Fruit fly (Drosophila melanogaster) whole organism, embryonic: ENCODE data around the gene ninaB.

Source experiments
- Aef1 ChIP-seq: fragments of 200-800 bp; sonication (Bioruptor generic); IDR thresholded peaks from 3 replicates; pipeline ENCODE4 v1.3.6; 2022; ENCODE audit warnings: missing biosample characterization, missing genetic modification characterization
- Awh ChIP-seq: fragments of 200-800 bp; sonication (Bioruptor generic); IDR thresholded peaks from 2 replicates; pipeline ENCODE4, ENCODE4 v1.3.6; 2022; ENCODE audit warnings: missing biosample characterization, missing genetic modification characterization
- B-H2 ChIP-seq: fragments of 200-800 bp; sonication (Bioruptor generic); optimal IDR thresholded peaks from 2 replicates; lab custom pipeline; 2018; ENCODE audit warnings: missing biosample characterization, mild to moderate bottlenecking, missing genetic modification characterization
- Bteb2 ChIP-seq: fragments of 200-800 bp; sonication (Bioruptor generic); optimal IDR thresholded peaks from 2 replicates; lab custom pipeline; 2016; ENCODE audit warnings: missing biosample characterization, missing genetic modification characterization
- CG10431 ChIP-seq: fragments of 200-800 bp; sonication (Bioruptor generic); optimal IDR thresholded peaks from 3 replicates; lab custom pipeline; 2018; ENCODE audit warnings: missing biosample characterization, mild to moderate bottlenecking, missing genetic modification characterization
- CG1233 ChIP-seq: fragments of 200-800 bp; sonication (Bioruptor generic); optimal IDR thresholded peaks from 4 replicates; lab custom pipeline; 2018; ENCODE audit warnings: missing biosample characterization, mild to moderate bottlenecking, missing genetic modification characterization
- CG12744 ChIP-seq: fragments of 200-800 bp; sonication (Bioruptor generic); optimal IDR thresholded peaks from 2 replicates; lab custom pipeline; 2016; ENCODE audit warnings: missing biosample characterization, missing genetic modification characterization
- CG12942 ChIP-seq: fragments of 200-800 bp; sonication (Bioruptor generic); optimal IDR thresholded peaks from 3 replicates; lab custom pipeline; 2016; ENCODE audit warnings: missing biosample characterization, missing genetic modification characterization
- CG13424 ChIP-seq: fragments of 200-800 bp; sonication (Bioruptor generic); optimal IDR thresholded peaks from 2 replicates; lab custom pipeline; 2019; ENCODE audit warnings: missing biosample characterization, mild to moderate bottlenecking, missing genetic modification characterization, moderate library complexity
- CG14014 ChIP-seq: fragments of 200-800 bp; sonication (Bioruptor generic); IDR thresholded peaks from 2 replicates; pipeline ENCODE4 v1.3.6; 2022; ENCODE audit warnings: missing biosample characterization, missing genetic modification characterization
- CG16813 ChIP-seq: fragments of 200-800 bp; sonication (Bioruptor generic); IDR thresholded peaks from 3 replicates; pipeline ENCODE4 v1.3.6; 2022; ENCODE audit warnings: missing biosample characterization, missing genetic modification characterization; ENCODE audit not compliant: partially characterized antibody
- CG16863 ChIP-seq: fragments of 200-800 bp; sonication (Bioruptor generic); optimal IDR thresholded peaks from 3 replicates; lab custom pipeline; 2016; ENCODE audit warnings: missing biosample characterization, missing genetic modification characterization
- CG17912 ChIP-seq: fragments of 200-800 bp; sonication (Bioruptor generic); optimal IDR thresholded peaks from 2 replicates; lab custom pipeline; 2018; ENCODE audit warnings: missing biosample characterization, mild to moderate bottlenecking, missing genetic modification characterization
- CG18262 ChIP-seq: fragments of 200-800 bp; optimal IDR thresholded peaks from 3 replicates; lab custom pipeline; 2019; ENCODE audit warnings: missing biosample characterization, mild to moderate bottlenecking, missing genetic modification characterization, moderate library complexity
- CG2120 ChIP-seq: fragments of 200-800 bp; sonication (Bioruptor generic); optimal IDR thresholded peaks from 3 replicates; lab custom pipeline; 2016; ENCODE audit warnings: missing biosample characterization, missing genetic modification characterization
- CG30403 ChIP-seq: fragments of 200-800 bp; sonication (Bioruptor generic); optimal IDR thresholded peaks from 3 replicates; lab custom pipeline; 2016; ENCODE audit warnings: missing biosample characterization, missing genetic modification characterization
- CG30431 ChIP-seq: fragments of 200-800 bp; sonication (Bioruptor generic); optimal IDR thresholded peaks from 2 replicates; lab custom pipeline; 2017; ENCODE audit warnings: missing biosample characterization, missing genetic modification characterization
- CG32532 ChIP-seq: fragments of 200-800 bp; sonication (Bioruptor generic); IDR thresholded peaks from 2 replicates; pipeline ENCODE4 v1.3.6; 2022; ENCODE audit warnings: missing biosample characterization, missing genetic modification characterization
- CG34224 ChIP-seq: fragments of 200-800 bp; sonication (Bioruptor generic); IDR thresholded peaks from 3 replicates; pipeline ENCODE4 v1.3.6; 2022; ENCODE audit warnings: missing biosample characterization, missing genetic modification characterization; ENCODE audit not compliant: partially characterized antibody
- CG4424 ChIP-seq: fragments of 200-800 bp; sonication (Bioruptor generic); optimal IDR thresholded peaks from 3 replicates; lab custom pipeline; 2016; ENCODE audit warnings: missing biosample characterization, missing genetic modification characterization
- CG5245 ChIP-seq: fragments of 200-800 bp; sonication (Bioruptor generic); optimal IDR thresholded peaks from 3 replicates; lab custom pipeline; 2016; ENCODE audit warnings: missing biosample characterization, missing genetic modification characterization
- CG6654 ChIP-seq: fragments of 200-800 bp; sonication (Bioruptor generic); optimal IDR thresholded peaks from 2 replicates; lab custom pipeline; 2017; ENCODE audit warnings: missing biosample characterization, mild to moderate bottlenecking, missing genetic modification characterization
- CG7556 ChIP-seq: fragments of 200-800 bp; sonication (Bioruptor generic); optimal IDR thresholded peaks from 2 replicates; lab custom pipeline; 2017; ENCODE audit warnings: missing biosample characterization, mild to moderate bottlenecking, missing genetic modification characterization
- CG7839 ChIP-seq: fragments of 200-800 bp; sonication (Bioruptor generic); optimal IDR thresholded peaks from 3 replicates; lab custom pipeline; 2018; ENCODE audit warnings: missing biosample characterization, mild to moderate bottlenecking, missing genetic modification characterization, moderate library complexity
- Chrac-16 ChIP-seq: fragments of 200-800 bp; sonication (Bioruptor generic); optimal IDR thresholded peaks from 3 replicates; lab custom pipeline; 2016; ENCODE audit warnings: missing biosample characterization, missing genetic modification characterization
- H15 ChIP-seq: fragments of 200-800 bp; sonication (Bioruptor generic); IDR thresholded peaks from 3 replicates; pipeline ENCODE4 v1.3.6; 2022; ENCODE audit warnings: missing biosample characterization, missing genetic modification characterization
- Hand ChIP-seq: fragments of 200-800 bp; sonication (Bioruptor generic); optimal IDR thresholded peaks from 2 replicates; lab custom pipeline; 2017; ENCODE audit warnings: mild to moderate bottlenecking, missing biosample characterization, missing genetic modification reagents, missing genetic modification characterization
- Hey ChIP-seq: fragments of 200-800 bp; sonication (Bioruptor generic); optimal IDR thresholded peaks from 3 replicates; lab custom pipeline; 2018; ENCODE audit warnings: missing biosample characterization, mild to moderate bottlenecking, missing genetic modification characterization
- Hmx ChIP-seq: fragments of 200-800 bp; sonication (Bioruptor generic); optimal IDR thresholded peaks from 2 replicates; lab custom pipeline; 2016; ENCODE audit warnings: missing biosample characterization, missing genetic modification characterization
- Hsf ChIP-seq: fragments of 200-800 bp; sonication (Bioruptor generic); optimal IDR thresholded peaks from 3 replicates; lab custom pipeline; 2016; ENCODE audit warnings: missing biosample characterization, missing genetic modification characterization
- Neu2 ChIP-seq: fragments of 200-800 bp; sonication (Bioruptor generic); optimal IDR thresholded peaks from 3 replicates; lab custom pipeline; 2016; ENCODE audit warnings: missing biosample characterization, missing genetic modification characterization, borderline replicate concordance
- Nf-YC ChIP-seq: fragments of 200-800 bp; optimal IDR thresholded peaks from 3 replicates; lab custom pipeline; 2019; ENCODE audit warnings: missing biosample characterization, mild to moderate bottlenecking, missing genetic modification characterization, moderate library complexity
- Usf ChIP-seq: fragments of 200-800 bp; sonication (Bioruptor generic); optimal IDR thresholded peaks from 2 replicates; lab custom pipeline; 2017; ENCODE audit warnings: missing genotype, missing biosample characterization, missing genetic modification characterization
- ase ChIP-seq: fragments of 200-800 bp; sonication (Bioruptor generic); IDR thresholded peaks from 3 replicates; pipeline ENCODE4 v1.3.6; 2022; ENCODE audit warnings: missing biosample characterization, missing genetic modification characterization
- crol ChIP-seq: fragments of 200-800 bp; sonication (Bioruptor generic); IDR thresholded peaks from 2 replicates; pipeline ENCODE4 v1.3.6; 2022; ENCODE audit warnings: missing biosample characterization, missing genetic modification characterization
- dpn ChIP-seq, 2 experiments: fragments of 200-800 bp; sonication (Bioruptor generic); optimal IDR thresholded peaks; 3 replicates each; lab custom pipeline; 2016; ENCODE audit warnings: missing biosample characterization in 2 of 2, missing genetic modification characterization in 2 of 2
- fd3F ChIP-seq: fragments of 200-800 bp; sonication (Bioruptor generic); optimal IDR thresholded peaks from 2 replicates; lab custom pipeline; 2018; ENCODE audit warnings: missing biosample characterization, mild to moderate bottlenecking, missing genetic modification characterization, moderate library complexity
- gsb ChIP-seq: fragments of 200-800 bp; sonication (Bioruptor generic); IDR thresholded peaks from 2 replicates; pipeline ENCODE4 v1.3.6; 2022; ENCODE audit warnings: missing biosample characterization, missing genetic modification characterization
- ken ChIP-seq: fragments of 200-800 bp; sonication (Bioruptor generic); IDR thresholded peaks from 3 replicates; pipeline ENCODE4 v1.3.6; 2022; ENCODE audit warnings: missing biosample characterization, missing genetic modification characterization
- kni ChIP-seq: fragments of 200-800 bp; sonication (Bioruptor generic); optimal IDR thresholded peaks from 3 replicates; lab custom pipeline; 2017; ENCODE audit warnings: mild to moderate bottlenecking, missing biosample characterization, missing genetic modification reagents, missing genetic modification characterization
- mirr ChIP-seq: fragments of 200-800 bp; sonication (Bioruptor generic); optimal IDR thresholded peaks from 3 replicates; lab custom pipeline; 2018; ENCODE audit warnings: missing biosample characterization, mild to moderate bottlenecking, missing genetic modification characterization
- pnt ChIP-seq: fragments of 200-800 bp; sonication (Bioruptor generic); optimal IDR thresholded peaks from 3 replicates; lab custom pipeline; 2016; ENCODE audit warnings: missing biosample characterization, missing genetic modification characterization
- rib ChIP-seq: fragments of 200-800 bp; sonication (Bioruptor generic); IDR thresholded peaks from 2 replicates; pipeline ENCODE4 v1.3.6; 2022; ENCODE audit warnings: missing biosample characterization, missing genetic modification characterization
- schlank ChIP-seq: fragments of 200-800 bp; sonication (Bioruptor generic); optimal IDR thresholded peaks from 2 replicates; lab custom pipeline; 2018; ENCODE audit warnings: missing biosample characterization, mild to moderate bottlenecking, missing genetic modification characterization
- sima ChIP-seq: fragments of 200-800 bp; sonication (Bioruptor generic); optimal IDR thresholded peaks from 2 replicates; lab custom pipeline; 2016; ENCODE audit warnings: missing biosample characterization, missing genetic modification characterization
- tin ChIP-seq: fragments of 200-800 bp; sonication (Bioruptor generic); optimal IDR thresholded peaks from 3 replicates; lab custom pipeline; 2016; ENCODE audit warnings: missing biosample characterization, missing genetic modification characterization
- unc-4 ChIP-seq: fragments of 200-800 bp; sonication (Bioruptor generic); IDR thresholded peaks from 2 replicates; pipeline ENCODE4 v1.3.6; 2022; ENCODE audit warnings: missing biosample characterization, missing genetic modification characterization; ENCODE audit not compliant: partially characterized antibody
- zen2 ChIP-seq: fragments of 200-800 bp; sonication (Bioruptor generic); IDR thresholded peaks from 3 replicates; pipeline ENCODE4 v1.3.6; 2022; ENCODE audit warnings: missing biosample characterization, missing genetic modification characterization; ENCODE audit not compliant: partially characterized antibody

Gene ninaB

dm6 chr3R:13686371-13687211 is 13.8 kb upstream of the ninaB start, which contains the start of gene omd (continued):
- peak; percentile 34 for TF ChIP-seq B-H2 (GFP tag; lab: Kevin White, UChicago)
- TF ChIP-seq crol, result peak; percentile 75
- peak; percentile 55; the same call in 1 of the 2 replicates for TF ChIP-seq CG14014
- no peak for TF ChIP-seq CG7839 (tag; lab: Kevin White, UChicago)
- peak; percentile 52; the same call in 1 of the 3 replicates for TF ChIP-seq ken (GFP tag; lab: Robert Waterston, UW)
- TF ChIP-seq Hand (GFP tag; lab: Kevin White, UChicago), result peak; percentile 41
- TF ChIP-seq CG17912 (GFP tag; lab: Kevin White, UChicago), result peak; percentile 56
- TF ChIP-seq CG13424 (tag; lab: Kevin White, UChicago), result peak; percentile 55
- TF ChIP-seq unc-4, result no peak
- TF ChIP-seq zen2 (GFP tag; lab: Robert Waterston, UW), result no peak
- TF ChIP-seq CG32532 (GFP tag; lab: Robert Waterston, UW), result peak; percentile 43
- TF ChIP-seq gsb (GFP tag; lab: Robert Waterston, UW), result peak; percentile 47; the same call in 1 of the 2 replicates
- TF ChIP-seq Hsf (GFP tag; lab: Kevin White, UChicago), result peak; percentile 64
- TF ChIP-seq CG10431 (GFP tag; lab: Kevin White, UChicago), result peak; percentile 82
- TF ChIP-seq Awh (GFP tag; lab: Robert Waterston, UW), result peak; percentile 61; the same call in 1 of the 2 replicates
- TF ChIP-seq CG6654 (GFP tag; lab: Kevin White, UChicago), result peak; percentile 8
- peak; percentile 58 for TF ChIP-seq schlank (tag; lab: Kevin White, UChicago)
- TF ChIP-seq CG7556 (GFP tag; lab: Kevin White, UChicago), result no peak
- TF ChIP-seq CG34224 (GFP tag; lab: Robert Waterston, UW), result no peak
- peak; percentile 53 for TF ChIP-seq CG2120
- TF ChIP-seq Hey (tag; lab: Kevin White, UChicago), result peak; percentile 84
- TF ChIP-seq mirr (GFP tag; lab: Kevin White, UChicago), result peak; percentile 82
- TF ChIP-seq CG18262 (tag; lab: Kevin White, UChicago), result no peak
- 0 out of 3 replicates have a peak, but pooled peaks have one; percentile 14 for TF ChIP-seq CG16813 (GFP tag; lab: Robert Waterston, UW)
- TF ChIP-seq Neu2 (GFP tag; lab: Kevin White, UChicago), result no peak
- TF ChIP-seq Chrac-16 (GFP tag; lab: Kevin White, UChicago), result peak; percentile 23
- peak; percentile 55 for TF ChIP-seq rib (GFP tag; lab: Robert Waterston, UW)
- peak; percentile 32 to 56 for TF ChIP-seq dpn (GFP tag; optimal IDR thresholded peaks at IDR 0.05; lab: Kevin White, UChicago)
- 0 out of 3 replicates have a peak, but pooled peaks have one; percentile 12 for TF ChIP-seq ase (GFP tag; lab: Robert Waterston, UW)
- TF ChIP-seq CG12744 (GFP tag; lab: Kevin White, UChicago), result peak; percentile 14
- no peak for TF ChIP-seq kni
- peak; percentile 44; the same call in 2 of the 3 replicates for TF ChIP-seq Aef1 (GFP tag; lab: Robert Waterston, UW)
- peak; percentile 57 for TF ChIP-seq CG1233
- TF ChIP-seq H15 (GFP tag; lab: Robert Waterston, UW), result 0 out of 3 replicates have a peak, but pooled peaks have one; percentile 23
- TF ChIP-seq Hmx (GFP tag; lab: Kevin White, UChicago), result no peak
- TF ChIP-seq CG12942 (GFP tag; lab: Kevin White, UChicago), result peak; percentile 44
- TF ChIP-seq fd3F (GFP tag; lab: Kevin White, UChicago), result no peak
- peak; percentile 48 for TF ChIP-seq CG30431
- peak; percentile 42 for TF ChIP-seq Bteb2 (GFP tag; lab: Kevin White, UChicago)
- peak; percentile 9 for TF ChIP-seq CG30403 (GFP tag; lab: Kevin White, UChicago)
- peak; percentile 47 for TF ChIP-seq CG4424 (GFP tag; lab: Kevin White, UChicago)
- peak; percentile 6 for TF ChIP-seq tin (GFP tag; lab: Kevin White, UChicago)
- peak; percentile 33 for TF ChIP-seq CG5245 (GFP tag; lab: Kevin White, UChicago)
- TF ChIP-seq Nf-YC, result no peak
- peak; percentile 54 for TF ChIP-seq CG16863 (GFP tag; lab: Kevin White, UChicago)
- peak; percentile 24 for TF ChIP-seq Usf (GFP tag; lab: Kevin White, UChicago)
- peak; percentile 3 for TF ChIP-seq sima (GFP tag; lab: Kevin White, UChicago)
- TF ChIP-seq pnt (GFP tag; lab: Kevin White, UChicago), result peak; percentile 51
